Worm (Caenorhabditis elegans) whole organism, L4 larva: ENCODE data around the gene gcy-3.

ENCODE experiments used
- D1046.2 ChIP-seq: fragments of 200-800 bp; sonication (Bioruptor generic); IDR thresholded peaks from 2 replicates; pipeline ENCODE4 v1.3.6; 2022; ENCODE audit warnings: missing genetic modification characterization, missing compliant biosample characterization
- F26F4.8 ChIP-seq: fragments of 200-800 bp; sonication (Bioruptor generic); conservative IDR thresholded peaks from 2 replicates; pipeline ENCODE4 v1.3.6; 2022; ENCODE audit warnings: missing genetic modification characterization, missing compliant biosample characterization
- T20F7.1 ChIP-seq: fragments of 200-800 bp; sonication (Bioruptor generic); optimal IDR thresholded peaks from 2 replicates; lab custom pipeline; 2018; ENCODE audit warnings: mild to moderate bottlenecking, missing genetic modification characterization, missing compliant biosample characterization
- T26A8.4 ChIP-seq: fragments of 200-800 bp; sonication (Bioruptor generic); IDR thresholded peaks from 2 replicates; pipeline ENCODE4 v1.3.6; 2022; ENCODE audit warnings: missing genetic modification characterization, missing compliant biosample characterization
- Y48G9A.11 ChIP-seq: fragments of 200-800 bp; sonication (Bioruptor generic); IDR thresholded peaks from 2 replicates; pipeline ENCODE4 v1.3.6; 2022; ENCODE audit warnings: missing genetic modification reagents, missing genetic modification characterization, missing compliant biosample characterization
- Y75B8A.6 ChIP-seq: fragments of 200-800 bp; sonication (Bioruptor generic); IDR thresholded peaks from 2 replicates; pipeline ENCODE4 v1.3.6; 2022; ENCODE audit warnings: missing genetic modification reagents, missing genetic modification characterization, missing compliant biosample characterization
- ZK337.2 ChIP-seq: fragments of 200-800 bp; sonication (Bioruptor generic); IDR thresholded peaks from 2 replicates; pipeline ENCODE4 v1.3.6; 2022; ENCODE audit warnings: missing genetic modification reagents, missing genetic modification characterization, missing compliant biosample characterization
- aly-2 ChIP-seq: sonication (generic microtip); optimal IDR thresholded peaks from 2 replicates; lab custom pipeline; 2018; ENCODE audit warnings: missing biosample characterization, missing genetic modification characterization
- arid-1 ChIP-seq: fragments of 200-800 bp; sonication (Bioruptor generic); conservative IDR thresholded peaks from 2 replicates; pipeline ENCODE4 v1.3.6; 2022; ENCODE audit warnings: missing genetic modification reagents, missing genetic modification characterization, missing compliant biosample characterization
- ceh-20 ChIP-seq: fragments of 200-800 bp; sonication (Bioruptor generic); IDR thresholded peaks from 2 replicates; pipeline ENCODE4 v1.3.6; 2022; ENCODE audit warnings: missing genetic modification reagents, missing genetic modification characterization, missing compliant biosample characterization
- ceh-44 ChIP-seq: fragments of 200-800 bp; sonication (Bioruptor generic); IDR thresholded peaks from 2 replicates; pipeline ENCODE4 v1.3.6; 2022; ENCODE audit warnings: missing genetic modification reagents, missing genetic modification characterization, missing compliant biosample characterization
- ctbp-1 ChIP-seq: fragments of 200-800 bp; sonication (Bioruptor generic); IDR thresholded peaks from 2 replicates; pipeline ENCODE4 v1.3.6; 2022; ENCODE audit warnings: missing genetic modification reagents, missing genetic modification characterization, missing compliant biosample characterization
- daf-12 ChIP-seq: fragments of 150-350 bp; optimal IDR thresholded peaks from 2 replicates; lab custom pipeline; 2014; ENCODE audit warnings: missing biosample characterization, missing genetic modification reagents, missing genetic modification characterization
- daf-16 ChIP-seq, 3 experiments: sonication (generic microtip); optimal IDR thresholded peaks; 2 replicates each; lab custom pipeline; 2016 to 2017; ENCODE audit warnings: missing genetic modification characterization in 3 of 3, missing genetic modification reagents in 3 of 3, mild to moderate bottlenecking in 2 of 3, missing compliant biosample characterization in 2 of 3, missing biosample characterization in 1 of 3, moderate library complexity in 1 of 3
- daf-8 ChIP-seq: fragments of 200-800 bp; sonication (Bioruptor generic); IDR thresholded peaks from 2 replicates; pipeline ENCODE4 v1.3.6; 2022; ENCODE audit warnings: missing genetic modification characterization, missing compliant biosample characterization
- dmd-9 ChIP-seq: fragments of 200-800 bp; sonication (Bioruptor generic); IDR thresholded peaks from 2 replicates; pipeline ENCODE4 v1.3.6; 2022; ENCODE audit warnings: missing genetic modification reagents, missing genetic modification characterization, missing compliant biosample characterization
- dpl-1 ChIP-seq: fragments of 150-350 bp; optimal IDR thresholded peaks from 2 replicates; lab custom pipeline; 2014; ENCODE audit warnings: missing biosample characterization, missing genetic modification reagents, missing genetic modification characterization
- duxl-1 ChIP-seq: sonication (generic microtip); optimal IDR thresholded peaks from 2 replicates; lab custom pipeline; 2016; ENCODE audit warnings: mild to moderate bottlenecking, missing genetic modification characterization, moderate library complexity, missing compliant biosample characterization; ENCODE audit not compliant: poor library complexity
- dve-1 ChIP-seq: sonication (generic microtip); optimal IDR thresholded peaks from 2 replicates; lab custom pipeline; 2017; ENCODE audit warnings: antibody characterized with exemption, mild to moderate bottlenecking, missing genetic modification characterization, missing compliant biosample characterization; ENCODE audit not compliant: insufficient read depth
- fkh-10 ChIP-seq: fragments of 150-350 bp; optimal IDR thresholded peaks from 2 replicates; lab custom pipeline; 2014; ENCODE audit warnings: missing biosample characterization, missing genetic modification reagents, missing genetic modification characterization
- fos-1 ChIP-seq: fragments of 150-350 bp; optimal IDR thresholded peaks from 2 replicates; lab custom pipeline; 2014; ENCODE audit warnings: missing biosample characterization, missing genetic modification characterization
- gei-8 ChIP-seq: fragments of 200-800 bp; sonication (Bioruptor generic); optimal IDR thresholded peaks from 2 replicates; lab custom pipeline; 2018; ENCODE audit warnings: mild to moderate bottlenecking, missing genetic modification characterization, missing compliant biosample characterization
- hmg-1.1 ChIP-seq: fragments of 200-800 bp; sonication (Bioruptor generic); IDR thresholded peaks from 2 replicates; pipeline ENCODE4 v1.3.6; 2022; ENCODE audit warnings: missing genetic modification reagents, missing genetic modification characterization, missing compliant biosample characterization
- jun-1 ChIP-seq: fragments of 150-350 bp; optimal IDR thresholded peaks from 2 replicates; lab custom pipeline; 2014; ENCODE audit warnings: missing biosample characterization, missing genetic modification reagents, missing genetic modification characterization
- lin-15B ChIP-seq: fragments of 150-350 bp; sonication (generic microtip); optimal IDR thresholded peaks from 3 replicates; lab custom pipeline; 2014; ENCODE audit warnings: missing biosample characterization, missing genetic modification characterization
- lin-29 ChIP-seq: fragments of 200-800 bp; sonication (Bioruptor generic); IDR thresholded peaks from 2 replicates; pipeline ENCODE4 v1.3.6; 2022; ENCODE audit warnings: missing genetic modification reagents, missing genetic modification characterization, missing compliant biosample characterization
- lin-38 ChIP-seq: fragments of 200-800 bp; sonication (Bioruptor generic); IDR thresholded peaks from 2 replicates; pipeline ENCODE4 v1.3.6; 2022; ENCODE audit warnings: missing genetic modification reagents, missing genetic modification characterization, missing compliant biosample characterization
- mdl-1 ChIP-seq, 2 experiments: fragments of 150-350 bp in 1 of 2; sonication (generic microtip) in 1 of 2; optimal IDR thresholded peaks; 2 replicates each; lab custom pipeline; 2014 to 2017; ENCODE audit warnings: missing biosample characterization in 2 of 2, missing genetic modification characterization in 2 of 2
- mes-2 ChIP-seq: sonication (generic microtip); optimal IDR thresholded peaks from 2 replicates; lab custom pipeline; 2016; ENCODE audit warnings: missing genotype, mild to moderate bottlenecking, missing genetic modification characterization, missing compliant biosample characterization; ENCODE audit not compliant: poor library complexity, severe bottlenecking
- mxl-3 ChIP-seq: fragments of 200-800 bp; sonication (Bioruptor generic); optimal IDR thresholded peaks from 2 replicates; lab custom pipeline; 2018; ENCODE audit warnings: mild to moderate bottlenecking, missing genetic modification characterization, missing compliant biosample characterization
- nhr-10 ChIP-seq: fragments of 150-350 bp; optimal IDR thresholded peaks from 2 replicates; lab custom pipeline; 2014; ENCODE audit warnings: missing biosample characterization, missing genetic modification characterization
- nhr-102 ChIP-seq: sonication (generic microtip); optimal IDR thresholded peaks from 2 replicates; lab custom pipeline; 2016; ENCODE audit warnings: mild to moderate bottlenecking, missing genetic modification characterization, moderate library complexity, missing compliant biosample characterization
- nhr-11 ChIP-seq: fragments of 150-350 bp; optimal IDR thresholded peaks from 2 replicates; lab custom pipeline; 2014; ENCODE audit warnings: missing biosample characterization, missing genetic modification characterization
- nhr-111 ChIP-seq: fragments of 200-800 bp; sonication (Bioruptor generic); optimal IDR thresholded peaks from 2 replicates; lab custom pipeline; 2018; ENCODE audit warnings: mild to moderate bottlenecking, missing genetic modification characterization, missing compliant biosample characterization
- nhr-25 ChIP-seq: sonication (generic microtip); optimal IDR thresholded peaks from 2 replicates; lab custom pipeline; 2017; ENCODE audit warnings: missing genetic modification characterization, mild to moderate bottlenecking, missing compliant biosample characterization, antibody characterized with exemption, moderate library complexity, borderline replicate concordance; ENCODE audit not compliant: insufficient read depth
- nhr-48 ChIP-seq: sonication (generic microtip); optimal IDR thresholded peaks from 2 replicates; lab custom pipeline; 2016; ENCODE audit warnings: mild to moderate bottlenecking, missing genetic modification characterization, missing compliant biosample characterization
- nhr-76 ChIP-seq: fragments of 150-350 bp; optimal IDR thresholded peaks from 2 replicates; lab custom pipeline; 2014; ENCODE audit warnings: missing biosample characterization, missing genetic modification characterization
- nhr-77 ChIP-seq: fragments of 150-350 bp; optimal IDR thresholded peaks from 2 replicates; lab custom pipeline; 2014; ENCODE audit warnings: missing biosample characterization, missing genetic modification characterization
- pqm-1 ChIP-seq: sonication (generic microtip); optimal IDR thresholded peaks from 2 replicates; lab custom pipeline; 2017; ENCODE audit warnings: missing biosample characterization, missing genetic modification characterization
- sdz-12 ChIP-seq: fragments of 200-800 bp; sonication (Bioruptor generic); optimal IDR thresholded peaks from 2 replicates; lab custom pipeline; 2018; ENCODE audit warnings: mild to moderate bottlenecking, missing genetic modification characterization, missing compliant biosample characterization
- skn-1 ChIP-seq: fragments of 150-350 bp; optimal IDR thresholded peaks from 2 replicates; lab custom pipeline; 2014; ENCODE audit warnings: missing biosample characterization, missing genetic modification characterization
- snpc-1.2 ChIP-seq: fragments of 200-800 bp; sonication (Bioruptor generic); IDR thresholded peaks from 2 replicates; pipeline ENCODE4 v1.3.6; 2022; ENCODE audit warnings: missing genetic modification reagents, missing genetic modification characterization, missing compliant biosample characterization
- spr-1 ChIP-seq: sonication (generic microtip); optimal IDR thresholded peaks from 2 replicates; lab custom pipeline; 2016; ENCODE audit warnings: mild to moderate bottlenecking, missing genetic modification characterization, missing compliant biosample characterization
- tag-97 ChIP-seq: fragments of 200-800 bp; sonication (Bioruptor generic); IDR thresholded peaks from 2 replicates; pipeline ENCODE4 v1.3.6; 2022; ENCODE audit warnings: missing genetic modification characterization, missing compliant biosample characterization
- tra-1 ChIP-seq: fragments of 200-800 bp; sonication (Bioruptor generic); IDR thresholded peaks from 2 replicates; pipeline ENCODE4 v1.3.6; 2022; ENCODE audit warnings: missing genetic modification reagents, missing genetic modification characterization, missing compliant biosample characterization
- zag-1 ChIP-seq: fragments of 150-350 bp; optimal IDR thresholded peaks from 2 replicates; lab custom pipeline; 2014; ENCODE audit warnings: missing biosample characterization, missing genetic modification characterization
- zip-11 ChIP-seq: fragments of 200-800 bp; sonication (Bioruptor generic); IDR thresholded peaks from 2 replicates; pipeline ENCODE4 v1.3.6; 2022; ENCODE audit warnings: missing genetic modification characterization, missing compliant biosample characterization
- zip-2 ChIP-seq: fragments of 150-350 bp; optimal IDR thresholded peaks from 2 replicates; lab custom pipeline; 2014; ENCODE audit warnings: missing biosample characterization, missing genetic modification characterization
- ztf-11 ChIP-seq: fragments of 150-350 bp; optimal IDR thresholded peaks from 2 replicates; lab custom pipeline; 2014; ENCODE audit warnings: missing biosample characterization, missing genetic modification characterization

Gene gcy-3

ce11 chrII:9518781-9519180, 11.7 kb upstream of the gcy-3 start, which contains the start of the genes sfxn-1.1 and AH6.3:
Gene sfxn-1.1 (minus strand): TSS chrII:9518881.
Gene AH6.3 (plus strand): TSS chrII:9519055.
- TF ChIP-seq Y75B8A.6 (GFP tag; lab: Robert Waterston, UW) (no peak), snpc-1.2 (GFP tag; lab: Robert Waterston, UW) (no peak), daf-16 (GFP tag; optimal IDR thresholded peaks at IDR 0.05; lab: Kevin White, UChicago) (no peak), daf-16 (tag; optimal IDR thresholded peaks at IDR 0.05; lab: Kevin White, UChicago) (no peak), jun-1 (tag; lab: Kevin White, UChicago) (no peak), dve-1 (no peak), daf-8 (GFP tag; lab: Robert Waterston, UW) (no peak), ceh-44 (no peak), zip-2 (no peak), mxl-3 (GFP tag; lab: Kevin White, UChicago) (no peak), nhr-10 (tag; lab: Kevin White, UChicago) (no peak), spr-1 (tag; lab: Kevin White, UChicago) (no peak), skn-1 (no peak)

ce11 chrII:9516836-9517235, 9.8 kb upstream of the gcy-3 start, which contains the start of gene gcy-1:
Gene gcy-1 (minus strand): TSS chrII:9516936.
- TF ChIP-seq tag-97 (no peak), nhr-76 (tag; lab: Kevin White, UChicago) (no peak), nhr-111 (GFP tag; lab: Kevin White, UChicago) (no peak), ZK337.2 (GFP tag; lab: Robert Waterston, UW) (no peak), ctbp-1 (no peak), T26A8.4 (no peak), nhr-11 (tag; lab: Kevin White, UChicago) (no peak), nhr-48 (tag; lab: Kevin White, UChicago) (no peak), arid-1 (no peak), zip-2 (no peak)

ce11 chrII:9501955-9502354, 5.1 kb downstream of the gcy-3 start:
- peak; percentile 23 for TF ChIP-seq pqm-1 (tag; lab: Kevin White, UChicago)
- no peak for TF ChIP-seq gei-8 (GFP tag; lab: Kevin White, UChicago)
- TF ChIP-seq D1046.2 (GFP tag; lab: Robert Waterston, UW): no peak
- no peak for TF ChIP-seq mdl-1 (tag; optimal IDR thresholded peaks at IDR 0.05; lab: Kevin White, UChicago)
- no peak for TF ChIP-seq dmd-9 (GFP tag; lab: Robert Waterston, UW)
- TF ChIP-seq mes-2 (tag; lab: Kevin White, UChicago): no peak
- no peak for TF ChIP-seq lin-15B (tag; lab: Kevin White, UChicago)
- TF ChIP-seq zag-1: no peak
- TF ChIP-seq ceh-44: no peak
- no peak for TF ChIP-seq dpl-1
- TF ChIP-seq daf-12: no peak
- TF ChIP-seq sdz-12: no peak
- no peak for TF ChIP-seq duxl-1
- TF ChIP-seq hmg-1.1 (GFP tag; lab: Robert Waterston, UW): no peak
- peak; percentile 68 for TF ChIP-seq nhr-77 (tag; lab: Kevin White, UChicago)
- TF ChIP-seq ceh-20 (GFP tag; lab: Robert Waterston, UW): no peak
- TF ChIP-seq nhr-102 (tag; lab: Kevin White, UChicago): peak; percentile 63
- no peak for TF ChIP-seq F26F4.8 (GFP tag; lab: Robert Waterston, UW)
- no peak for TF ChIP-seq fos-1 (tag; lab: Kevin White, UChicago)
- peak; percentile 81 for TF ChIP-seq tra-1 (GFP tag; lab: Robert Waterston, UW)
- TF ChIP-seq daf-16 (GFP tag; optimal IDR thresholded peaks at IDR 0.05; lab: Kevin White, UChicago): no peak
- peak; percentile 83 for TF ChIP-seq daf-16 (tag; optimal IDR thresholded peaks at IDR 0.05; lab: Kevin White, UChicago)
- TF ChIP-seq zip-11 (GFP tag; lab: Robert Waterston, UW): no peak
- no peak for TF ChIP-seq Y48G9A.11 (GFP tag; lab: Robert Waterston, UW)
- no peak for TF ChIP-seq fkh-10 (GFP tag; lab: Kevin White, UChicago)
- no peak for TF ChIP-seq lin-38 (GFP tag; lab: Robert Waterston, UW)
- TF ChIP-seq nhr-25 (tag; lab: Kevin White, UChicago): no peak
- peak; percentile 12 for TF ChIP-seq T20F7.1
- no peak for TF ChIP-seq lin-29 (GFP tag; lab: Robert Waterston, UW)
- TF ChIP-seq mxl-3 (GFP tag; lab: Kevin White, UChicago): no peak
- no peak for TF ChIP-seq ztf-11 (tag; lab: Kevin White, UChicago)
- TF ChIP-seq aly-2 (tag; lab: Kevin White, UChicago): no peak
